Fruit fly (Drosophila melanogaster) whole organism, prepupa: Measurements from ENCODE around the gene CG15818.

ENCODE experiments used
- Blimp-1 ChIP-seq: fragments of 200-800 bp; sonication (Bioruptor generic); optimal IDR thresholded peaks from 3 replicates; lab custom pipeline; 2017; ENCODE audit warnings: missing biosample characterization, missing genetic modification characterization, mild to moderate bottlenecking, moderate library complexity, missing genetic modification reagents
- CG10669 ChIP-seq: fragments of 200-800 bp; sonication (Bioruptor generic); optimal IDR thresholded peaks from 3 replicates; lab custom pipeline; 2018; ENCODE audit warnings: missing biosample characterization, mild to moderate bottlenecking, missing genetic modification characterization, moderate library complexity
- CG11902 ChIP-seq: fragments of 200-800 bp; sonication (Bioruptor generic); optimal IDR thresholded peaks from 3 replicates; lab custom pipeline; 2016; ENCODE audit warnings: missing biosample characterization, missing genetic modification characterization
- CG15336 ChIP-seq: fragments of 200-800 bp; sonication (Bioruptor generic); IDR thresholded peaks from 2 replicates; pipeline ENCODE4 v1.3.6; 2022; ENCODE audit warnings: missing biosample characterization, missing genetic modification characterization
- CG1621 ChIP-seq: fragments of 200-800 bp; sonication (Bioruptor generic); optimal IDR thresholded peaks from 3 replicates; lab custom pipeline; 2018; ENCODE audit warnings: missing biosample characterization, mild to moderate bottlenecking, missing genetic modification characterization
- CG16779 ChIP-seq: fragments of 200-800 bp; sonication (Bioruptor generic); optimal IDR thresholded peaks from 3 replicates; lab custom pipeline; 2017; ENCODE audit warnings: missing biosample characterization, mild to moderate bottlenecking, missing genetic modification characterization
- CG32006 ChIP-seq: fragments of 200-800 bp; sonication (Bioruptor generic); optimal IDR thresholded peaks from 3 replicates; lab custom pipeline; 2017; ENCODE audit warnings: missing biosample characterization, mild to moderate bottlenecking, missing genetic modification characterization
- CG3919 ChIP-seq: fragments of 200-800 bp; sonication (Bioruptor generic); optimal IDR thresholded peaks from 3 replicates; lab custom pipeline; 2016; ENCODE audit warnings: missing biosample characterization, missing genetic modification characterization
- CG6792 ChIP-seq: fragments of 200-800 bp; sonication (Bioruptor generic); optimal IDR thresholded peaks from 3 replicates; lab custom pipeline; 2016; ENCODE audit warnings: missing biosample characterization, missing genetic modification characterization
- CG6854 ChIP-seq: fragments of 200-800 bp; sonication (Bioruptor generic); optimal IDR thresholded peaks from 2 replicates; lab custom pipeline; 2017; ENCODE audit warnings: missing biosample characterization, mild to moderate bottlenecking, missing genetic modification characterization
- CG7368 ChIP-seq: fragments of 200-800 bp; sonication (Bioruptor generic); optimal IDR thresholded peaks from 3 replicates; lab custom pipeline; 2016; ENCODE audit warnings: missing biosample characterization, missing genetic modification characterization
- CG8119 ChIP-seq: fragments of 200-800 bp; sonication (Bioruptor generic); IDR thresholded peaks from 3 replicates; pipeline ENCODE4 v1.3.6; 2022; ENCODE audit warnings: missing biosample characterization, missing genetic modification characterization
- CG9139 ChIP-seq: fragments of 200-800 bp; sonication (Bioruptor generic); optimal IDR thresholded peaks from 3 replicates; lab custom pipeline; 2017; ENCODE audit warnings: missing biosample characterization, mild to moderate bottlenecking, missing genetic modification characterization
- Eip78C ChIP-seq: fragments of 200-800 bp; sonication (Bioruptor generic); peaks from one replicate; lab custom pipeline; 2016; ENCODE audit warnings: missing biosample characterization, missing genetic modification characterization
- Eip93F ChIP-seq: fragments of 200-800 bp; sonication (Bioruptor generic); optimal IDR thresholded peaks from 2 replicates; lab custom pipeline; 2016; ENCODE audit warnings: missing biosample characterization, mild to moderate bottlenecking, missing genetic modification characterization
- Ets96B ChIP-seq: fragments of 200-800 bp; optimal IDR thresholded peaks from 2 replicates; lab custom pipeline; 2019; ENCODE audit warnings: missing biosample characterization, mild to moderate bottlenecking, missing genetic modification characterization, moderate library complexity
- Gug ChIP-seq: fragments of 200-800 bp; sonication (Bioruptor generic); IDR thresholded peaks from 2 replicates; pipeline ENCODE4 v1.3.6; 2022; ENCODE audit warnings: missing biosample characterization, missing genetic modification characterization
- Hr39 ChIP-seq: fragments of 200-800 bp; sonication (Bioruptor generic); optimal IDR thresholded peaks from 2 replicates; lab custom pipeline; 2016; ENCODE audit warnings: missing biosample characterization, missing genetic modification characterization
- Met ChIP-seq: fragments of 200-800 bp; sonication (Bioruptor generic); optimal IDR thresholded peaks from 3 replicates; lab custom pipeline; 2016; ENCODE audit warnings: missing biosample characterization, missing genetic modification characterization
- OdsH ChIP-seq: fragments of 200-800 bp; sonication (Bioruptor generic); optimal IDR thresholded peaks from 3 replicates; lab custom pipeline; 2016; ENCODE audit warnings: missing biosample characterization, missing genetic modification characterization
- Smox ChIP-seq: fragments of 200-800 bp; sonication (Bioruptor generic); optimal IDR thresholded peaks from 3 replicates; lab custom pipeline; 2016; ENCODE audit warnings: missing biosample characterization, missing genetic modification characterization
- Sox14 ChIP-seq: fragments of 200-800 bp; sonication (Bioruptor generic); optimal IDR thresholded peaks from 3 replicates; lab custom pipeline; 2016; ENCODE audit warnings: missing biosample characterization, missing genetic modification characterization
- acj6 ChIP-seq: fragments of 200-800 bp; sonication (Bioruptor generic); optimal IDR thresholded peaks from 3 replicates; lab custom pipeline; 2016; ENCODE audit warnings: missing biosample characterization, missing genetic modification characterization
- cyc ChIP-seq: fragments of 200-800 bp; sonication (Bioruptor generic); optimal IDR thresholded peaks from 3 replicates; lab custom pipeline; 2016; ENCODE audit warnings: missing biosample characterization, missing genetic modification characterization
- dsx ChIP-seq: fragments of 200-800 bp; optimal IDR thresholded peaks from 3 replicates; lab custom pipeline; 2019; ENCODE audit warnings: missing biosample characterization, mild to moderate bottlenecking, missing genetic modification characterization, moderate library complexity; ENCODE audit not compliant: poor library complexity, severe bottlenecking
- eg ChIP-seq: fragments of 200-800 bp; sonication (Bioruptor generic); IDR thresholded peaks from 3 replicates; pipeline ENCODE4 v1.3.6; 2022; ENCODE audit warnings: missing biosample characterization, missing genetic modification characterization
- esn ChIP-seq: fragments of 200-800 bp; sonication (Bioruptor generic); optimal IDR thresholded peaks from 2 replicates; lab custom pipeline; 2016; ENCODE audit warnings: missing biosample characterization, mild to moderate bottlenecking, missing genetic modification characterization, moderate library complexity
- fd59A ChIP-seq: fragments of 200-800 bp; sonication (Bioruptor generic); optimal IDR thresholded peaks from 2 replicates; lab custom pipeline; 2017; ENCODE audit warnings: missing biosample characterization, mild to moderate bottlenecking, missing genetic modification characterization, missing genetic modification reagents
- fkh ChIP-seq: fragments of 200-800 bp; sonication (Bioruptor generic); optimal IDR thresholded peaks from 3 replicates; lab custom pipeline; 2017; ENCODE audit warnings: missing biosample characterization, mild to moderate bottlenecking, missing genetic modification characterization, moderate library complexity
- net ChIP-seq: fragments of 200-800 bp; sonication (Bioruptor generic); optimal IDR thresholded peaks from 3 replicates; lab custom pipeline; 2016; ENCODE audit warnings: missing biosample characterization, missing genetic modification characterization
- pdm3 ChIP-seq: fragments of 200-800 bp; sonication (Bioruptor generic); optimal IDR thresholded peaks from 3 replicates; lab custom pipeline; 2016; ENCODE audit warnings: missing biosample characterization, missing genetic modification characterization
- ss ChIP-seq, 2 experiments: fragments of 200-800 bp; sonication (Bioruptor generic); optimal IDR thresholded peaks; 2 replicates in 1 of 2; 3 replicates in 1 of 2; lab custom pipeline; 2017 to 2018; ENCODE audit warnings: mild to moderate bottlenecking in 2 of 2, missing biosample characterization in 2 of 2, missing genetic modification characterization in 2 of 2, moderate library complexity in 1 of 2
- vri ChIP-seq: fragments of 200-800 bp; sonication (Bioruptor generic); optimal IDR thresholded peaks from 3 replicates; lab custom pipeline; 2016; ENCODE audit warnings: missing biosample characterization, mild to moderate bottlenecking, missing genetic modification characterization

Gene CG15818

dm6 chr2L:7437325-7437707 is 26.6 kb downstream of the CG15818 start, which contains the start of gene CG5973 (continued):
- TF ChIP-seq vri (GFP tag; lab: Kevin White, UChicago) (no peak), Eip93F (GFP tag; lab: Kevin White, UChicago) (no peak), OdsH (GFP tag; lab: Kevin White, UChicago) (no peak), fd59A (GFP tag; lab: Kevin White, UChicago) (no peak), esn (GFP tag; lab: Kevin White, UChicago) (no peak), fkh (GFP tag; lab: Kevin White, UChicago) (no peak), eg (no peak), Sox14 (no peak), pdm3 (GFP tag; lab: Kevin White, UChicago) (no peak), cyc (no peak), dsx (GFP tag; lab: Kevin White, UChicago) (peak; percentile 2), CG11902 (GFP tag; lab: Kevin White, UChicago) (no peak)

DNA sequence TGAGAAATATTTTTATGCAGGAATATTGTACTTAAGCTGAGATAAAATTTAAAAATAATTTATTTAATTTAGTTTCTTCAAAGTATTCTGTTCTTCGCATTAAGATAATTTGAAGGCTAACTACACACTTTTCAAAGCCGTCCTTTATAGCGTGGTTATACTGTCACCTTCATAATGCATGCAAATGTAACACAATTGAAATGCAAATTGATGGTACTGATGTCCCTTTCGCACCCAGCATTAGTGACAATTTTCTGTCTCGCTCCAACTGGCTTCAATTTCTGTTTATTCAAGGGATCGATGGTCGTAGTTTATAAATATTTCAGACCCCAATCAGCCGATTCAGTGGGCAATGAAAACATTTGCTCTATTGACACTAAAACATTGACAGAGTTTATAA is 27.8 kb downstream of the CG15818 start:
- TF ChIP-seq CG15336 (GFP tag; lab: Robert Waterston, UW) (0 out of 2 replicates have a peak, but pooled peaks have one; percentile 16), CG32006 (GFP tag; lab: Kevin White, UChicago) (peak; percentile 19), CG16779 (tag; lab: Kevin White, UChicago) (no peak), CG8119 (GFP tag; lab: Robert Waterston, UW) (peak; percentile 34; the same call in 1 of the 3 replicates), CG7368 (GFP tag; lab: Kevin White, UChicago) (no peak), Eip78C (GFP tag; lab: Kevin White, UChicago) (peak; percentile 43), acj6 (no peak), CG3919 (GFP tag; lab: Kevin White, UChicago) (no peak), Smox (GFP tag; lab: Kevin White, UChicago) (no peak), dsx (GFP tag; lab: Kevin White, UChicago) (no peak), CG11902 (GFP tag; lab: Kevin White, UChicago) (no peak), CG6792 (GFP tag; lab: Kevin White, UChicago) (no peak), Gug (GFP tag; lab: Robert Waterston, UW) (no peak), CG10669 (GFP tag; lab: Kevin White, UChicago) (no peak), Ets96B (no peak), esn (GFP tag; lab: Kevin White, UChicago) (peak; percentile 8), pdm3 (GFP tag; lab: Kevin White, UChicago) (no peak), CG9139 (GFP tag; lab: Kevin White, UChicago) (no peak), Sox14 (no peak), CG6854 (no peak), Met (GFP tag; lab: Kevin White, UChicago) (no peak), Blimp-1 (no peak)

dm6 chr2L:7440458-7441018 is 29.8 kb downstream of the CG15818 start:
- peak; percentile 7 for TF ChIP-seq Sox14
- peak; percentile 92 for TF ChIP-seq vri (GFP tag; lab: Kevin White, UChicago)
- TF ChIP-seq ss (GFP tag; optimal IDR thresholded peaks at IDR 0.05; lab: Kevin White, UChicago), result no peak

dm6 chr2L:7442106-7442505 is 31.4 kb downstream of the CG15818 start:
- TF ChIP-seq CG1621 (tag; lab: Kevin White, UChicago) (no peak), Ets96B (no peak), Hr39 (no peak), esn (GFP tag; lab: Kevin White, UChicago) (no peak), net (GFP tag; lab: Kevin White, UChicago) (no peak), ss (GFP tag; optimal IDR thresholded peaks at IDR 0.05; lab: Kevin White, UChicago) (no peak), fkh (GFP tag; lab: Kevin White, UChicago) (no peak)
